Worm (Caenorhabditis elegans) whole organism, L3 larva: ENCODE measurements around the gene F34H10.5.

Experiments
- R02D3.7 ChIP-seq: fragments of 150-350 bp; optimal IDR thresholded peaks from 2 replicates; lab custom pipeline; 2014; ENCODE audit warnings: missing biosample characterization, missing genetic modification characterization
- aly-2 ChIP-seq: fragments of 150-350 bp; optimal IDR thresholded peaks from 2 replicates; lab custom pipeline; 2014; ENCODE audit warnings: missing biosample characterization, missing genetic modification characterization
- ama-1 ChIP-seq: fragments of 150-350 bp; optimal IDR thresholded peaks from 2 replicates; lab custom pipeline; 2018
- ceh-28 ChIP-seq: fragments of 150-350 bp; optimal IDR thresholded peaks from 2 replicates; lab custom pipeline; 2014; ENCODE audit warnings: missing biosample characterization, missing genetic modification reagents, missing genetic modification characterization
- ceh-82 ChIP-seq: fragments of 150-350 bp; optimal IDR thresholded peaks from 2 replicates; lab custom pipeline; 2014; ENCODE audit warnings: missing biosample characterization, missing genetic modification characterization
- daf-12 ChIP-seq: fragments of 150-350 bp; optimal IDR thresholded peaks from 2 replicates; lab custom pipeline; 2014; ENCODE audit warnings: missing biosample characterization, missing genetic modification reagents, missing genetic modification characterization
- egl-27 ChIP-seq: sonication (generic microtip); optimal IDR thresholded peaks from 4 replicates; lab custom pipeline; 2017; ENCODE audit warnings: missing biosample characterization, missing genetic modification reagents, missing genetic modification characterization
- elt-1 ChIP-seq: fragments of 150-350 bp; optimal IDR thresholded peaks from 2 replicates; lab custom pipeline; 2014; ENCODE audit warnings: missing biosample characterization, missing genetic modification characterization
- elt-2 ChIP-seq: sonication (generic microtip); optimal IDR thresholded peaks from 2 replicates; lab custom pipeline; 2016; ENCODE audit warnings: missing genetic modification reagents, mild to moderate bottlenecking, missing genetic modification characterization, missing compliant biosample characterization
- elt-3 ChIP-seq, 3 experiments: fragments of 150-350 bp in 1 of 3; sonication (generic microtip) in 2 of 3; optimal IDR thresholded peaks; 2 replicates in 2 of 3; 4 replicates in 1 of 3; lab custom pipeline; 2014 to 2017; ENCODE audit warnings: missing biosample characterization in 3 of 3, missing genetic modification characterization in 3 of 3
- eor-1 ChIP-seq, 2 experiments: fragments of 150-350 bp; optimal IDR thresholded peaks; 2 replicates each; lab custom pipeline; 2014 to 2018; ENCODE audit warnings: missing biosample characterization in 2 of 2, missing genetic modification characterization in 2 of 2
- fkh-10 ChIP-seq: sonication (generic microtip); optimal IDR thresholded peaks from 2 replicates; lab custom pipeline; 2017; ENCODE audit warnings: missing biosample characterization, missing genetic modification reagents, missing genetic modification characterization
- fos-1 ChIP-seq: fragments of 150-350 bp; optimal IDR thresholded peaks from 2 replicates; lab custom pipeline; 2014; ENCODE audit warnings: missing biosample characterization, missing genetic modification characterization
- hmg-11 ChIP-seq: sonication (generic microtip); optimal IDR thresholded peaks from 2 replicates; lab custom pipeline; 2016; ENCODE audit warnings: missing genetic modification characterization, missing compliant biosample characterization
- jun-1 ChIP-seq: fragments of 150-350 bp; optimal IDR thresholded peaks from 2 replicates; lab custom pipeline; 2014; ENCODE audit warnings: missing biosample characterization, missing genetic modification reagents, missing genetic modification characterization
- lin-15B ChIP-seq: fragments of 150-350 bp; optimal IDR thresholded peaks from 2 replicates; lab custom pipeline; 2014; ENCODE audit warnings: missing biosample characterization, missing genetic modification characterization
- lin-39 ChIP-seq: fragments of 150-350 bp; optimal IDR thresholded peaks from 2 replicates; lab custom pipeline; 2018; ENCODE audit warnings: missing biosample characterization, missing genetic modification reagents, missing genetic modification characterization
- lsy-12 ChIP-seq: sonication (generic microtip); optimal IDR thresholded peaks from 2 replicates; lab custom pipeline; 2016; ENCODE audit warnings: mild to moderate bottlenecking, missing genetic modification characterization, missing compliant biosample characterization
- mdl-1 ChIP-seq: fragments of 150-350 bp; optimal IDR thresholded peaks from 2 replicates; lab custom pipeline; 2014; ENCODE audit warnings: missing biosample characterization, missing genetic modification characterization
- nfya-1 ChIP-seq: sonication (generic microtip); optimal IDR thresholded peaks from 2 replicates; lab custom pipeline; 2017; ENCODE audit warnings: missing genetic modification characterization, mild to moderate bottlenecking, missing compliant biosample characterization, antibody characterized with exemption, moderate library complexity; ENCODE audit not compliant: insufficient read depth
- nhr-11 ChIP-seq: fragments of 150-350 bp; optimal IDR thresholded peaks from 2 replicates; lab custom pipeline; 2014; ENCODE audit warnings: missing biosample characterization, missing genetic modification characterization
- nhr-12 ChIP-seq: fragments of 150-350 bp; optimal IDR thresholded peaks from 2 replicates; lab custom pipeline; 2014; ENCODE audit warnings: missing biosample characterization, missing genetic modification characterization
- nhr-23 ChIP-seq: fragments of 150-350 bp; optimal IDR thresholded peaks from 2 replicates; lab custom pipeline; 2014; ENCODE audit warnings: missing biosample characterization, missing genetic modification reagents, missing genetic modification characterization
- nhr-237 ChIP-seq: fragments of 150-350 bp; optimal IDR thresholded peaks from 2 replicates; lab custom pipeline; 2014; ENCODE audit warnings: missing biosample characterization, missing genetic modification characterization
- nhr-25 ChIP-seq: sonication (generic microtip); optimal IDR thresholded peaks from 2 replicates; lab custom pipeline; 2017; ENCODE audit warnings: missing biosample characterization, missing genetic modification characterization
- nhr-28 ChIP-seq: fragments of 150-350 bp; optimal IDR thresholded peaks from 2 replicates; lab custom pipeline; 2014; ENCODE audit warnings: missing biosample characterization, missing genetic modification characterization
- nhr-43 ChIP-seq: sonication (generic microtip); optimal IDR thresholded peaks from 2 replicates; lab custom pipeline; 2016; ENCODE audit warnings: mild to moderate bottlenecking, missing genetic modification characterization, missing compliant biosample characterization; ENCODE audit not compliant: poor library complexity, severe bottlenecking
- nhr-67 ChIP-seq: fragments of 150-350 bp; optimal IDR thresholded peaks from 2 replicates; lab custom pipeline; 2014; ENCODE audit warnings: missing biosample characterization, missing genetic modification characterization
- nhr-76 ChIP-seq: fragments of 150-350 bp; sonication (generic microtip); optimal IDR thresholded peaks from 5 replicates; lab custom pipeline; 2014; ENCODE audit warnings: missing biosample characterization, missing genetic modification characterization
- nhr-77 ChIP-seq: fragments of 150-350 bp; optimal IDR thresholded peaks from 2 replicates; lab custom pipeline; 2014; ENCODE audit warnings: missing biosample characterization, missing genetic modification characterization
- pha-4 ChIP-seq: fragments of 150-350 bp; optimal IDR thresholded peaks from 2 replicates; lab custom pipeline; 2014; ENCODE audit warnings: missing biosample characterization, missing genetic modification reagents, missing genetic modification characterization
- sea-2 ChIP-seq: fragments of 150-350 bp; sonication (generic microtip); optimal IDR thresholded peaks from 4 replicates; lab custom pipeline; 2014; ENCODE audit warnings: missing biosample characterization, missing genetic modification reagents, missing genetic modification characterization
- skn-1 ChIP-seq: fragments of 150-350 bp; optimal IDR thresholded peaks from 2 replicates; lab custom pipeline; 2014; ENCODE audit warnings: missing biosample characterization, missing genetic modification characterization
- snpc-4 ChIP-seq: fragments of 150-350 bp; optimal IDR thresholded peaks from 2 replicates; lab custom pipeline; 2014; ENCODE audit warnings: missing biosample characterization, missing genetic modification characterization
- tbx-2 ChIP-seq: sonication (generic microtip); optimal IDR thresholded peaks from 2 replicates; lab custom pipeline; 2016; ENCODE audit warnings: mild to moderate bottlenecking, missing genetic modification characterization, missing compliant biosample characterization
- unc-39 ChIP-seq: sonication (generic microtip); optimal IDR thresholded peaks from 4 replicates; lab custom pipeline; 2017; ENCODE audit warnings: missing biosample characterization, missing genetic modification characterization
- unc-62 ChIP-seq: fragments of 150-350 bp; sonication (generic microtip); optimal IDR thresholded peaks from 4 replicates; lab custom pipeline; 2014; ENCODE audit warnings: missing biosample characterization, missing genetic modification reagents, missing genetic modification characterization
- zag-1 ChIP-seq: fragments of 150-350 bp; optimal IDR thresholded peaks from 2 replicates; lab custom pipeline; 2014; ENCODE audit warnings: missing biosample characterization, missing genetic modification characterization
- ztf-11 ChIP-seq: fragments of 150-350 bp; optimal IDR thresholded peaks from 2 replicates; lab custom pipeline; 2014; ENCODE audit warnings: missing biosample characterization, missing genetic modification characterization
- ztf-4 ChIP-seq: fragments of 150-350 bp; optimal IDR thresholded peaks from 2 replicates; lab custom pipeline; 2014; ENCODE audit warnings: missing biosample characterization, missing genetic modification characterization

The F34H10.5 gene

DNA sequence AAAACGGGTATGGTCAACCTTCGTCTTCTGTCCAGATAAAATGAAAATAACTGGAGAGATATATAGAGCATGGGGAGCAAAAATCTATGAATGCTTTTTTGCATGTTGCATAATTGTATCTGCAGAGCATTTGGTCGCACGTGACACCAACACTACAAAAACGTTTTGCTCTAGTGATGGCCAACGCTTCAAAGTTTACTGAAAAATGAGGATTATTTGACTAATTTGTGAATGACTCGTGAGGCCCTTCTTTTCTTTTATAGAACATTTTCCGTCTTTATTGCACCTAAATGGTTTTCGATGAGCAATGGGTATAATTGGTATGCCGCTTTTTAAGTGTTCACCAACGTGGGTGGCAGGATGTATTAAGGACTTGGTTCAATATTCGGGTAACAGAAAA, 18.0 kb downstream of the F34H10.5 start:
- TF ChIP-seq nhr-237, result no peak
- no peak for TF ChIP-seq ztf-4 (tag; lab: Kevin White, UChicago)
- TF ChIP-seq hmg-11 (tag; lab: Kevin White, UChicago), result no peak
- TF ChIP-seq zag-1 (tag; lab: Kevin White, UChicago), result no peak
- TF ChIP-seq elt-3 (tag; optimal IDR thresholded peaks at IDR 0.05; lab: Kevin White, UChicago), result no peak
- no peak for TF ChIP-seq fos-1 (tag; lab: Kevin White, UChicago)
- no peak for TF ChIP-seq eor-1 (tag; optimal IDR thresholded peaks at IDR 0.05; lab: Kevin White, UChicago)
- no peak for TF ChIP-seq skn-1 (tag; lab: Kevin White, UChicago)
- no peak for TF ChIP-seq sea-2 (GFP tag; lab: Kevin White, UChicago)
- no peak for TF ChIP-seq lsy-12 (tag; lab: Kevin White, UChicago)
- no peak for TF ChIP-seq unc-39 (tag; lab: Kevin White, UChicago)
- no peak for TF ChIP-seq nfya-1 (tag; lab: Kevin White, UChicago)
- TF ChIP-seq, all 47 proteins: peak for 0

DNA sequence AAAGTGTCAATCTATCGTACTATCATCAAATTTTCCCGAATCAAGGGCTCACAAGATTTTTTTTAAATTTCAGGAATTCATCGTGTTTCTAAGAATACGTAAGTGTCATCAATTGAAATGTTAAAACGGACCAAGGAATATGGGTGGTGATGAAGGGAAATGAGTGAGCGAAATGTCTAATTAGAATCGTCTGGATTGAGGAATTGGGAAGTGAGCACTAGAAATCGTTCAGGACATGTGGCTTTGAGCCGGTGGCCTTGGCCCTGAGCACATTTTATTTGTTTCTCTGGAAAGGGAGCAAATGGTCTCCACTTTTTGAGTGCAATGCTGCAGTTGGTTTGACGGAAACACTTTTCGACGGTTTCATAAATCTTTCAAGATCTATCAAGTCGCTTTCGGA, 18.8 kb downstream of the F34H10.5 start:
- no peak for TF ChIP-seq nhr-237
- TF ChIP-seq ceh-82 (tag; lab: Kevin White, UChicago), result no peak
- TF ChIP-seq fkh-10 (GFP tag; lab: Kevin White, UChicago), result no peak
- TF ChIP-seq egl-27, result no peak
- no peak for TF ChIP-seq ceh-28
- TF ChIP-seq eor-1 (tag; optimal IDR thresholded peaks at IDR 0.05; lab: Kevin White, UChicago), result no peak
- TF ChIP-seq daf-12, result no peak
- TF ChIP-seq lsy-12 (tag; lab: Kevin White, UChicago), result no peak
- no peak for TF ChIP-seq nhr-76 (tag; lab: Kevin White, UChicago)
- no peak for TF ChIP-seq snpc-4
- TF ChIP-seq ztf-4 (tag; lab: Kevin White, UChicago), result no peak
- no peak for TF ChIP-seq nhr-77
- TF ChIP-seq sea-2 (GFP tag; lab: Kevin White, UChicago), result no peak
- TF ChIP-seq R02D3.7 (tag; lab: Kevin White, UChicago), result no peak
- TF ChIP-seq nhr-11 (tag; lab: Kevin White, UChicago), result no peak
- TF ChIP-seq aly-2, result no peak
- no peak for TF ChIP-seq elt-2 (tag; lab: Kevin White, UChicago)

- TF ChIP-seq egl-27 (no peak), jun-1 (tag; lab: Kevin White, UChicago) (no peak), nhr-77 (no peak), nhr-25 (tag; lab: Kevin White, UChicago) (no peak), nhr-67 (tag; lab: Kevin White, UChicago) (no peak), lin-15B (no peak), fkh-10 (GFP tag; lab: Kevin White, UChicago) (no peak), nhr-237 (no peak), skn-1 (tag; lab: Kevin White, UChicago) (no peak), lin-39 (tag; lab: Kevin White, UChicago) (no peak), nhr-12 (tag; lab: Kevin White, UChicago) (no peak), daf-12 (no peak), ama-1 (no peak), pha-4 (no peak), nhr-76 (tag; lab: Kevin White, UChicago) (no peak), R02D3.7 (tag; lab: Kevin White, UChicago) (no peak), ztf-11 (no peak), nhr-23 (no peak)
Measured at ce11 chrX:9656772-9657171, 21.3 kb downstream of the F34H10.5 start.

ce11 chrX:9665944-9666343, 30.5 kb downstream of the F34H10.5 start:
- no peak for TF ChIP-seq elt-3 (tag; optimal IDR thresholded peaks at IDR 0.05; lab: Kevin White, UChicago)
- TF ChIP-seq fkh-10 (GFP tag; lab: Kevin White, UChicago), result no peak
- TF ChIP-seq jun-1 (tag; lab: Kevin White, UChicago), result no peak
- TF ChIP-seq nhr-28, result no peak
- no peak for TF ChIP-seq lsy-12 (tag; lab: Kevin White, UChicago)
- no peak for TF ChIP-seq ama-1
- TF ChIP-seq unc-39 (tag; lab: Kevin White, UChicago), result no peak
- TF ChIP-seq tbx-2 (tag; lab: Kevin White, UChicago), result no peak

DNA sequence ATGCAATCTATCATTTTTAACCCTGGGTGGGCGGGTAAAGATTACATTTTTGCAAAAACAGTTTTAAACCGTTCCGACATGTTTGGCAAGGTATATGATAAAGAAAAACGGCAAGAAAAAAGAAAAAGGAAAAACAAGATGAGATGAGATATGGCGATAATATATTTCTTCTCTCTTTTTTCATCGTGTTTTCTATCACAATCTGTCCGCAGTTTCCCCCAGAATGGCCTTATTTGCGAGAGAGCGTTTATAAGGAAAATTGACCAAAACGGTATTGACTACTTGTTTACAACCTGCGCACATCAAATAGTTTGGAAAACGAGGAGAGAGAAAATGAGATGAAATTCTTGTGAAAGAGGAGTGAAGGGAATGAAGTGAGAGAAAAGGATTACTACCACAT, 31.9 kb downstream of the F34H10.5 start:
- TF ChIP-seq mdl-1 (tag; lab: Kevin White, UChicago) (no peak), ceh-28 (peak; percentile 30), pha-4 (no peak), jun-1 (tag; lab: Kevin White, UChicago) (no peak), zag-1 (tag; lab: Kevin White, UChicago) (no peak), elt-1 (peak; percentile 68), nhr-25 (tag; lab: Kevin White, UChicago) (peak; percentile 15), eor-1 (tag; optimal IDR thresholded peaks at IDR 0.05; lab: Kevin White, UChicago) (no peak), unc-62 (GFP tag; lab: Kevin White, UChicago) (peak; percentile 49), aly-2 (no peak), fkh-10 (GFP tag; lab: Kevin White, UChicago) (peak; percentile 20), ceh-82 (tag; lab: Kevin White, UChicago) (no peak), nhr-23 (peak; percentile 50), R02D3.7 (tag; lab: Kevin White, UChicago) (peak; percentile 11), nhr-11 (tag; lab: Kevin White, UChicago) (no peak), nhr-43 (tag; lab: Kevin White, UChicago) (peak; percentile 17)
